Fruit fly (Drosophila melanogaster): Measurements from ENCODE around the gene corto.

- TF ChIP-seq CTCF (optimal IDR thresholded peaks at IDR 0.05) (no peak), CG8478 (optimal IDR thresholded peaks at IDR 0.05) (no peak)
Measured at dm6 chr3R:5108034-5108433, 21.2 kb upstream of the corto start.
